Worm (Caenorhabditis elegans): ENCODE measurements around the gene K12H4.3.

Gene K12H4.3

DNA sequence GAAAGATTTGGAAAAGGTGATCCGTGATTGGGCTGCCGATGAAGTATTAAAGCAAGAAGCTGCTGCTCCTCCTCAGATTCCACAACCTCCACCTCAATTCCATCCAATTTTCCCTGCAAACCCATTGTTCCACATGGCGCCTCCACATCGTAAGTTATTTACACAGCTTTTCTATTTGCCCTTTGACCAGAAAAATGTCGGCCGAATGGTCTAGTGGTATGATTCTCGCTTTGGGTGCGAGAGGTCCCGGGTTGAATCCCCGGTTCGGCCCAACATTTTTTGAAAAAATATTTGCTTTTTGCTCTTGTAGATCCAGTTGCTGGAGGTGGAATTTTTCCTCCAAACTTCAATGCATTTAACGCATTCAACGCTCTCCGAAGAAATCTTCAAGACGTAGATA lies 23.4 kb downstream of the K12H4.3 start:
- TF ChIP-seq snpc-4 (tag; optimal IDR thresholded peaks at IDR 0.05) (peak; percentile 5), tbx-2 (tag; optimal IDR thresholded peaks at IDR 0.05) (no peak), ceh-63 (GFP tag; optimal IDR thresholded peaks at IDR 0.05) (no peak), grh-1 (GFP tag; IDR thresholded peaks at IDR 0.05) (no peak), ceh-82 (tag; optimal IDR thresholded peaks at IDR 0.05) (no peak), lsy-2 (tag; optimal IDR thresholded peaks at IDR 0.05) (peak in 1 of 2 experiments; percentile 12), aly-2 (tag; optimal IDR thresholded peaks at IDR 0.05) (no peak), nhr-19 (GFP tag; conservative IDR thresholded peaks at IDR 0.05) (0 out of 2 replicates have a peak, but pooled peaks have one; percentile 11), nhr-77 (tag; optimal IDR thresholded peaks at IDR 0.05) (no peak), vab-15 (tag; optimal IDR thresholded peaks at IDR 0.05) (no peak), C34B4.2 (tag; optimal IDR thresholded peaks at IDR 0.05) (no peak), ztf-4 (tag; optimal IDR thresholded peaks at IDR 0.05) (no peak), nhr-84 (tag; optimal IDR thresholded peaks at IDR 0.05) (no peak), dsc-1 (tag; optimal IDR thresholded peaks at IDR 0.05) (no peak), egl-13 (tag; optimal IDR thresholded peaks at IDR 0.05) (no peak), skn-1 (tag; optimal IDR thresholded peaks at IDR 0.05) (no peak), swsn-7 (tag; optimal IDR thresholded peaks at IDR 0.05) (no peak), blmp-1 (tag; optimal IDR thresholded peaks at IDR 0.05) (no peak), nhr-76 (tag; optimal IDR thresholded peaks at IDR 0.05) (no peak), elt-3 (tag; optimal IDR thresholded peaks at IDR 0.05) (no peak), fkh-10 (GFP tag; optimal IDR thresholded peaks at IDR 0.05) (no peak), ces-1 (GFP tag; optimal IDR thresholded peaks at IDR 0.05) (no peak), C04F5.9 (tag; optimal IDR thresholded peaks at IDR 0.05) (no peak), fkh-4 (tag; optimal IDR thresholded peaks at IDR 0.05; ENCODE audit: borderline replicate concordance) (no peak), unc-62 (GFP tag; optimal IDR thresholded peaks at IDR 0.05) (no peak), mdl-1 (tag; optimal IDR thresholded peaks at IDR 0.05) (no peak), unc-30 (tag; optimal IDR thresholded peaks at IDR 0.05) (no peak), mab-9 (GFP tag; IDR thresholded peaks at IDR 0.05) (no peak), mef-2 (tag; optimal IDR thresholded peaks at IDR 0.05) (no peak), elt-2 (tag; optimal IDR thresholded peaks at IDR 0.05) (no peak), efl-1 (optimal IDR thresholded peaks at IDR 0.05) (peak in 1 of 2 experiments; percentile 15), efl-1 (GFP tag; optimal IDR thresholded peaks at IDR 0.05 in 1 of 2) (no peak), hpl-2 (GFP tag; optimal IDR thresholded peaks at IDR 0.05) (no peak), rnt-1 (tag; optimal IDR thresholded peaks at IDR 0.05) (peak; percentile 36)

DNA sequence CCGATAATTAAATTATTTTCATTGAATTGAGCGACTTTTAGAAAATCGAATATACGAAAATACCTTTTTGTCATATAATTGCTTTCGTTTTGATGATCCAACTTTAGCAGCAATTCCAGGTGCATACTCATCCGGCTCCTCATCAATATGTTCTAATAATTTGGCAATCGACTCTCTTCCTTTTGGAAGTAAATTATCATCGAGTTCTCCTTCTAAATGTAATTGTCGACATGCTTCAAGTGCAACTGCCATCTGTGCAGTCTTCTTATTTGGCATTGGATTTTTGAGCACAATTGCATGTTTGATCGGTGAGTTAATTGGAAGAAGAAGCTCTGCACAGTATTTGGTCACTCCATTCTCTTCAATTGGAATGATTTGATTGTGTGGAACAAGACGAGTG lies 31.3 kb downstream of the K12H4.3 start:
- TF ChIP-seq vab-15 (tag; optimal IDR thresholded peaks at IDR 0.05) (no peak), tlp-1 (tag; optimal IDR thresholded peaks at IDR 0.05) (no peak), ztf-11 (tag; optimal IDR thresholded peaks at IDR 0.05) (no peak), ztf-4 (tag; optimal IDR thresholded peaks at IDR 0.05) (no peak), tbx-2 (tag; optimal IDR thresholded peaks at IDR 0.05) (no peak), C04F5.9 (tag; optimal IDR thresholded peaks at IDR 0.05) (no peak), efl-3 (GFP tag; optimal IDR thresholded peaks at IDR 0.05) (no peak), C16A3.4 (tag; optimal IDR thresholded peaks at IDR 0.05) (no peak), F16B12.6 (tag; optimal IDR thresholded peaks at IDR 0.05) (no peak), pax-3 (tag; optimal IDR thresholded peaks at IDR 0.05) (no peak), zip-4 (GFP tag; optimal IDR thresholded peaks at IDR 0.05) (no peak), nhr-90 (tag; optimal IDR thresholded peaks at IDR 0.05; ENCODE audit: poor library complexity) (no peak), nhr-28 (tag; optimal IDR thresholded peaks at IDR 0.05) (no peak), pag-3 (tag; optimal IDR thresholded peaks at IDR 0.05; ENCODE audit: borderline replicate concordance, insufficient read depth) (no peak), sptf-1 (tag; optimal IDR thresholded peaks at IDR 0.05) (no peak), mdl-1 (tag; optimal IDR thresholded peaks at IDR 0.05) (no peak), ets-5 (GFP tag; IDR thresholded peaks at IDR 0.05) (no peak), Y116A8C.19 (tag; optimal IDR thresholded peaks at IDR 0.05; ENCODE audit: borderline replicate concordance) (no peak), ceh-88 (GFP tag; IDR thresholded peaks at IDR 0.05) (no peak), irx-1 (tag; optimal IDR thresholded peaks at IDR 0.05) (no peak)

Data from whole organism, L1 larva.